Worm (Caenorhabditis elegans): ENCODE results near the gene srsx-32.

srsx-32 gene

DNA sequence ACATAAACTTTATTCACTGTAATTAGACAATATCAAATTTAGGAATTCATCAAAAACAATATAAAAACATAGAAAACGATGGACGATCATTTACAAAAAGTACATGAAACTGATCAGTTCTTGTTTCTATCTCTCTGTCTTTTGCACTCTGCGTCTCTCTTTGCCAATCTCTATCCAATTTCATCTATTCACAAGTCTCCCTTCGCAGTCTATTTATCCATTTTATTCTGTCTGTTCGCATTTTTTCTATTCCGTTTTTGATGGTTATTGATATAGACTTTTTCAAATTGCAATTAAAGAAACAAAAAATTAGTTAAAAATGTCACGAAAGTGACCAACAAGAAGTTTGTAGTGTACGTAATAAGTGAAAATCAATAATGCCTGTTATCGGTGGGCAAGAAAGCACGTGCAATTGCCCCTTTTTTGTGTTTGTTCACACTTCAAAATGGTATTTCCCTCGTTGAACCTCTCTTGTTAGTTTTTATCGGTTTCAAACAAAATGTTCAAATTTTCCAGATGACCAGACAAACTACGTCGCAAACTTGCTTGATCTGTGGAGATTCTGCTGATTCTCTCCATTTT lies 18.8 kb upstream of the srsx-32 start, which contains the start of gene nhr-42 (continued):
- TF ChIP-seq ekl-4 (GFP tag; IDR thresholded peaks at IDR 0.05) (no peak), K11D2.4 (GFP tag; IDR thresholded peaks at IDR 0.05) (no peak), pha-4 (tag; optimal IDR thresholded peaks at IDR 0.05) (peak; percentile 72), hlh-26 (GFP tag; conservative IDR thresholded peaks at IDR 0.05) (no peak), cebp-1 (GFP tag; IDR thresholded peaks at IDR 0.05) (no peak), cebp-1 (tag; optimal IDR thresholded peaks at IDR 0.05) (peak; percentile 8), madf-3 (GFP tag; IDR thresholded peaks at IDR 0.05) (no peak), hmg-1.2 (GFP tag; IDR thresholded peaks at IDR 0.05) (peak; percentile 37; the same call in 1 of the 2 replicates)

ce11 chrV:7000734-7001133 lies 16.4 kb upstream of the srsx-32 start:
- TF ChIP-seq B0336.3 (GFP tag; IDR thresholded peaks at IDR 0.05) (no peak), mes-4 (tag; optimal IDR thresholded peaks at IDR 0.05) (no peak), somi-1 (GFP tag; optimal IDR thresholded peaks at IDR 0.05) (no peak), zim-3 (tag; optimal IDR thresholded peaks at IDR 0.05) (no peak), F37B4.10 (GFP tag; IDR thresholded peaks at IDR 0.05) (no peak), nfyb-1 (GFP tag; IDR thresholded peaks at IDR 0.05) (no peak), F57C9.4 (tag; optimal IDR thresholded peaks at IDR 0.05) (no peak), ztf-6 (GFP tag; IDR thresholded peaks at IDR 0.05) (no peak), sdz-38 (tag; optimal IDR thresholded peaks at IDR 0.05) (no peak), repo-1 (tag; optimal IDR thresholded peaks at IDR 0.05) (no peak), pbrm-1 (GFP tag; IDR thresholded peaks at IDR 0.05) (no peak), ama-1 (optimal IDR thresholded peaks at IDR 0.05) (no peak), ama-1 (GFP tag; optimal IDR thresholded peaks at IDR 0.05) (no peak), Y95B8A.8 (GFP tag; IDR thresholded peaks at IDR 0.05) (no peak), attf-6 (GFP tag; IDR thresholded peaks at IDR 0.05) (no peak), nhr-90 (tag; optimal IDR thresholded peaks at IDR 0.05) (no peak), ets-4 (GFP tag; optimal IDR thresholded peaks at IDR 0.05) (no peak), lir-1 (GFP tag; conservative IDR thresholded peaks at IDR 0.05) (no peak), tbp1 (GFP tag; optimal IDR thresholded peaks at IDR 0.05) (no peak), egrh-3 (GFP tag; IDR thresholded peaks at IDR 0.05) (no peak), nhr-120 (GFP tag; IDR thresholded peaks at IDR 0.05) (no peak)

DNA sequence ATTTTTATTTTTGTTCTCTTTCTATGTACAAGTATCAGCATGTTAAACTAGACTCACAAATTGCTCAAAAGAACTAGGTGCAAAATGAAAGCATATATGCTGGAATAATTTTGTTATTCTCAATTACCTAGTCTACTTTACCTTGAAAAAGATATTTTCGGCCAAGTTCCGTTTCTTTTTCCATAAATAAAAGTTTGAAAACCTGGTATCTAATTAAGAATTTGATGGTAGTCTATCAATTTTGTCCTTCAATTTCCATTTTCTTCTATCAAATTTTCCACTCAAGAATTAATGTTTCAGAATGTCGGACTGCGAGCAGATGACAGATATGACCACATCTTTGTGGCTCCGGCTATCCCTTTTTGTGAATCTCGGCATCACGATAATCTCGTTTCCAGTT lies 13.3 kb upstream of the srsx-32 start, which contains the start of gene srab-4:
TSS of gene srab-4 (plus strand) at position 301 of the 400 bp plus-strand sequence.
- TF ChIP-seq ztf-26 (tag; optimal IDR thresholded peaks at IDR 0.05) (no peak), rec-8 (tag; optimal IDR thresholded peaks at IDR 0.05) (no peak), F23B12.7 (tag; optimal IDR thresholded peaks at IDR 0.05; ENCODE audit: insufficient read depth) (no peak), ztf-18 (tag; optimal IDR thresholded peaks at IDR 0.05) (no peak), zfh-2 (GFP tag; conservative IDR thresholded peaks at IDR 0.05) (no peak)

DNA sequence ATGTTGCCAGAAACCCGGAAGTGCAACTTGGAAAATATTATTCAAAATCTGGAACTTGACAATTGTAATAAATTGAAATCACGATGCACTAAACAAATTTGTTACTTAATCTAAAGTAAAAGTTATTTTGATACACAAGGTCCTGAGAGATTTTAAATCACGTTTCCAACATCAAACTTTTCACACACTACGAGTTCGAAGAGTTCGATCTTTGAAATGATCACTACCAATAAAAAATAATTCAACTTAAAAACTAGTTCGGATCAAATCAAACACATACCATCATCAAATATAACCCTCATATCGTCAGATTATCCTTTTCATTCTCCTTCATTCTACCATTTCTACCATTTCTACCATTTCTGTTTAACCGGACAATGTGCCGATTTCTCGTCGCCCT lies 11.2 kb upstream of the srsx-32 start, which contains the start of gene spig-10:
TSS of gene spig-10 (plus strand) at position 301 of the 400 bp plus-strand sequence.
- TF ChIP-seq ztf-28 (GFP tag; IDR thresholded peaks at IDR 0.05) (no peak), egrh-3 (GFP tag; IDR thresholded peaks at IDR 0.05) (no peak), nfyb-1 (GFP tag; IDR thresholded peaks at IDR 0.05) (no peak), nhr-90 (tag; optimal IDR thresholded peaks at IDR 0.05) (no peak), aptf-3 (GFP tag; IDR thresholded peaks at IDR 0.05) (no peak), snpc-1.3 (tag; optimal IDR thresholded peaks at IDR 0.05; ENCODE audit: insufficient read depth) (no peak), Y79H2A.3 (GFP tag; conservative IDR thresholded peaks at IDR 0.05) (no peak), gei-17 (GFP tag; optimal IDR thresholded peaks at IDR 0.05) (no peak), dpl-1 (GFP tag; optimal IDR thresholded peaks at IDR 0.05) (no peak), nhr-179 (tag; optimal IDR thresholded peaks at IDR 0.05) (no peak), Y56A3A.18 (GFP tag; IDR thresholded peaks at IDR 0.05) (no peak), hmg-1.2 (GFP tag; IDR thresholded peaks at IDR 0.05) (no peak), ceh-100 (GFP tag; IDR thresholded peaks at IDR 0.05) (no peak), repo-1 (tag; optimal IDR thresholded peaks at IDR 0.05) (no peak), unc-62 (GFP tag; optimal IDR thresholded peaks at IDR 0.05) (no peak), sea-2 (GFP tag; IDR thresholded peaks at IDR 0.05) (no peak), F33H1.4 (GFP tag; IDR thresholded peaks at IDR 0.05) (no peak), lin-40 (tag; optimal IDR thresholded peaks at IDR 0.05) (no peak)
